Fruit fly (Drosophila melanogaster) whole organism, prepupa: ENCODE data around the gene IRSp53.
A peak's percentile ranks its signal among the peaks of the same experiment; 100 is the strongest.

Experiments
- Blimp-1 ChIP-seq: fragments of 200-800 bp; sonication (Bioruptor generic); optimal IDR thresholded peaks from 3 replicates; lab custom pipeline; 2017; ENCODE audit warnings: missing biosample characterization, missing genetic modification characterization, mild to moderate bottlenecking, moderate library complexity, missing genetic modification reagents
- CG11294 ChIP-seq: fragments of 200-800 bp; sonication (Bioruptor generic); IDR thresholded peaks from 2 replicates; pipeline ENCODE4 v1.3.6; 2022; ENCODE audit warnings: missing biosample characterization, missing genetic modification characterization
- CG6276 ChIP-seq: fragments of 200-800 bp; sonication (Bioruptor generic); optimal IDR thresholded peaks from 2 replicates; lab custom pipeline; 2017; ENCODE audit warnings: missing biosample characterization, mild to moderate bottlenecking, missing genetic modification characterization
- CG6854 ChIP-seq: fragments of 200-800 bp; sonication (Bioruptor generic); optimal IDR thresholded peaks from 2 replicates; lab custom pipeline; 2017; ENCODE audit warnings: missing biosample characterization, mild to moderate bottlenecking, missing genetic modification characterization
- Gug ChIP-seq: fragments of 200-800 bp; sonication (Bioruptor generic); IDR thresholded peaks from 2 replicates; pipeline ENCODE4 v1.3.6; 2022; ENCODE audit warnings: missing biosample characterization, missing genetic modification characterization
- Hr38 ChIP-seq: sonication (Bioruptor generic); optimal IDR thresholded peaks from 2 replicates; lab custom pipeline; 2016; ENCODE audit warnings: missing biosample characterization, missing genetic modification characterization
- Hr39 ChIP-seq: fragments of 200-800 bp; sonication (Bioruptor generic); optimal IDR thresholded peaks from 2 replicates; lab custom pipeline; 2016; ENCODE audit warnings: missing biosample characterization, missing genetic modification characterization
- OdsH ChIP-seq: fragments of 200-800 bp; sonication (Bioruptor generic); optimal IDR thresholded peaks from 3 replicates; lab custom pipeline; 2016; ENCODE audit warnings: missing biosample characterization, missing genetic modification characterization
- achi ChIP-seq: fragments of 200-800 bp; sonication (Bioruptor generic); optimal IDR thresholded peaks from 3 replicates; lab custom pipeline; 2016; ENCODE audit warnings: missing biosample characterization, missing genetic modification characterization
- pdm3 ChIP-seq: fragments of 200-800 bp; sonication (Bioruptor generic); optimal IDR thresholded peaks from 3 replicates; lab custom pipeline; 2016; ENCODE audit warnings: missing biosample characterization, missing genetic modification characterization

DNA sequence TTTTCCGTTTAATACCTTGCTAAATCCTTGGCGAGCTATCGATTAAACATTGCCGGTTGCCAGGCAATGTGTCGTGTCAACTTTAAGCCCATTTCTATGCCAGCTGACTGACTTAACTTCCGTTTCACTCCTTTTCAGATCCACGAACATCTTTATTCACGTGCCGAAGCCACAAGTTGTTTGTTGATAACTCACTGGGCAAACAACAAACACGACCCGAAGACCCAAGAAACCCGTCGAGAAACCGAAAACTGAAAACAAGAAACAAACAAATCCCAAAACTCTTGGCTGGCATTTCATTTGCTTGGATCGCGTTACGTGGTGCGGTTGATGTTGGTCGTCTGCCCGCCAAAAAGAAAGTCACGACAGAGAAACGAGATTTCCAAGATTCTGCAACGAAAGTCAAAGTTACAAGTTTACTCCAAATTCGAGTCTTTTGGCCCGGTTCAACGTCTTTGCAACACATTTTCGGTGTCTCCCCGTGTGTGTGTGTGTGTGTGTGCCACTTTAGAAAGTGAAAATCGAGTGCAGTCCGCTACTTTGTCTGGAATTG is 15.0 kb downstream of the IRSp53 start, which contains the start of gene CG6216:
- peak; percentile 29 for TF ChIP-seq CG6276 (GFP tag; lab: Kevin White, UChicago)
- no peak for TF ChIP-seq Hr39 (GFP tag; lab: Kevin White, UChicago)
- TF ChIP-seq achi (GFP tag; lab: Kevin White, UChicago) = peak; percentile 6
- no peak for TF ChIP-seq Gug
- peak; percentile 99 for TF ChIP-seq Blimp-1 (GFP tag; lab: Kevin White, UChicago)
- no peak for TF ChIP-seq pdm3 (GFP tag; lab: Kevin White, UChicago)
- no peak for TF ChIP-seq CG11294 (GFP tag; lab: Robert Waterston, UW)
- no peak for TF ChIP-seq CG6854 (GFP tag; lab: Kevin White, UChicago)
- TF ChIP-seq OdsH (GFP tag; lab: Kevin White, UChicago) = no peak
- TF ChIP-seq Hr38 = no peak
